Worm (Caenorhabditis elegans): ENCODE results near the gene F54F2.9.

DNA sequence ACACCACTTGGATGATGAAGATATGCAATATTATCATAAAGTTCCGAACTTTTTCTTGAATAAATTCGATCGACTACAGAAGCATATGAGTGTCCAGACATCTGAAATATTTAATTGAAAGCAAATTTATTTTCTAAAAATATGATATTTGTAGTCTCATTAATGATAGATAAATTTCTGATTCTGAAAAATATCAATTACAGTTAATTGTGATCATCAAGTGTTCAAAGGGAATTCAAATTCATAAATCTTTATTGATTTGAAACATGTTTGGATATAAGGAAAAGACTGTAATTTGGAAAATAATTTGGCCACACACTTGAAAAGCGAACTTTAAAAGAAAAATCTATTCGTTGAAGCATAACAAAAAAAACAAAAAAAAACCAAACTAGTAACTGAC lies 19.8 kb downstream of the F54F2.9 start, which contains the start of gene F54F2.7:
- TF ChIP-seq him-1 (tag; optimal IDR thresholded peaks at IDR 0.05) (no peak), dao-5 (tag; optimal IDR thresholded peaks at IDR 0.05) (no peak)
